Worm (Caenorhabditis elegans) whole organism, L4 larva: ENCODE results near the gene rps-4.

ENCODE experiments used
- F26F4.8 ChIP-seq: fragments of 200-800 bp; sonication (Bioruptor generic); conservative IDR thresholded peaks from 2 replicates; pipeline ENCODE4 v1.3.6; 2022; ENCODE audit warnings: missing genetic modification characterization, missing compliant biosample characterization
- F37D6.2 ChIP-seq: sonication (generic microtip); optimal IDR thresholded peaks from 2 replicates; lab custom pipeline; 2016; ENCODE audit warnings: mild to moderate bottlenecking, missing genetic modification characterization, missing compliant biosample characterization
- F44E2.7 ChIP-seq: fragments of 200-800 bp; sonication (Bioruptor generic); IDR thresholded peaks from 2 replicates; pipeline ENCODE4 v2.1.2; 2022; ENCODE audit warnings: missing genetic modification characterization, missing compliant biosample characterization
- T20F7.1 ChIP-seq: fragments of 200-800 bp; sonication (Bioruptor generic); optimal IDR thresholded peaks from 2 replicates; lab custom pipeline; 2018; ENCODE audit warnings: mild to moderate bottlenecking, missing genetic modification characterization, missing compliant biosample characterization
- Y105C5A.15 ChIP-seq: fragments of 200-800 bp; sonication (Bioruptor generic); IDR thresholded peaks from 2 replicates; pipeline ENCODE4 v1.3.6; 2022; ENCODE audit warnings: missing genetic modification characterization, missing compliant biosample characterization
- Y48G9A.11 ChIP-seq: fragments of 200-800 bp; sonication (Bioruptor generic); IDR thresholded peaks from 2 replicates; pipeline ENCODE4 v1.3.6; 2022; ENCODE audit warnings: missing genetic modification reagents, missing genetic modification characterization, missing compliant biosample characterization
- ZK546.5 ChIP-seq, 2 experiments: sonication (generic microtip); optimal IDR thresholded peaks; 2 replicates each; lab custom pipeline; 2017; ENCODE audit warnings: missing biosample characterization in 2 of 2, missing genetic modification characterization in 2 of 2
- aha-1 ChIP-seq: fragments of 150-350 bp; peaks from one replicate; lab custom pipeline; 2014; ENCODE audit warnings: missing biosample characterization, missing genetic modification characterization
- attf-4 ChIP-seq: sonication (generic microtip); optimal IDR thresholded peaks from 3 replicates; lab custom pipeline; 2017; ENCODE audit warnings: missing biosample characterization, missing genetic modification characterization
- ceh-28 ChIP-seq: fragments of 150-350 bp; optimal IDR thresholded peaks from 2 replicates; lab custom pipeline; 2014; ENCODE audit warnings: missing biosample characterization, missing genetic modification reagents, missing genetic modification characterization
- ceh-32 ChIP-seq: sonication (generic microtip); optimal IDR thresholded peaks from 2 replicates; lab custom pipeline; 2016; ENCODE audit warnings: mild to moderate bottlenecking, missing genetic modification characterization, missing compliant biosample characterization; ENCODE audit not compliant: poor library complexity
- ceh-44 ChIP-seq: fragments of 200-800 bp; sonication (Bioruptor generic); IDR thresholded peaks from 2 replicates; pipeline ENCODE4 v1.3.6; 2022; ENCODE audit warnings: missing genetic modification reagents, missing genetic modification characterization, missing compliant biosample characterization
- ceh-62 ChIP-seq: sonication (generic microtip); optimal IDR thresholded peaks from 2 replicates; lab custom pipeline; 2017; ENCODE audit warnings: missing biosample characterization, missing genetic modification characterization
- ceh-82 ChIP-seq: sonication (generic microtip); optimal IDR thresholded peaks from 2 replicates; lab custom pipeline; 2017; ENCODE audit warnings: missing biosample characterization, missing genetic modification characterization
- ces-1 ChIP-seq: fragments of 150-350 bp; sonication (generic microtip); optimal IDR thresholded peaks from 4 replicates; lab custom pipeline; 2014; ENCODE audit warnings: missing biosample characterization, missing genetic modification reagents, missing genetic modification characterization
- ctbp-1 ChIP-seq: fragments of 200-800 bp; sonication (Bioruptor generic); IDR thresholded peaks from 2 replicates; pipeline ENCODE4 v1.3.6; 2022; ENCODE audit warnings: missing genetic modification reagents, missing genetic modification characterization, missing compliant biosample characterization
- daf-8 ChIP-seq: fragments of 200-800 bp; sonication (Bioruptor generic); IDR thresholded peaks from 2 replicates; pipeline ENCODE4 v1.3.6; 2022; ENCODE audit warnings: missing genetic modification characterization, missing compliant biosample characterization
- dmd-6 ChIP-seq: fragments of 200-800 bp; sonication (Bioruptor generic); IDR thresholded peaks from 2 replicates; pipeline ENCODE4 v1.3.6; 2022; ENCODE audit warnings: missing genetic modification reagents, missing genetic modification characterization, missing compliant biosample characterization
- duxl-1 ChIP-seq: sonication (generic microtip); optimal IDR thresholded peaks from 2 replicates; lab custom pipeline; 2016; ENCODE audit warnings: mild to moderate bottlenecking, missing genetic modification characterization, moderate library complexity, missing compliant biosample characterization; ENCODE audit not compliant: poor library complexity
- hlh-30 ChIP-seq: sonication (generic microtip); optimal IDR thresholded peaks from 2 replicates; lab custom pipeline; 2017; ENCODE audit warnings: antibody characterized with exemption, mild to moderate bottlenecking, missing genetic modification characterization, missing compliant biosample characterization; ENCODE audit not compliant: insufficient read depth
- lin-13 ChIP-seq: fragments of 150-350 bp; optimal IDR thresholded peaks from 2 replicates; lab custom pipeline; 2014; ENCODE audit warnings: missing biosample characterization, missing genetic modification reagents, missing genetic modification characterization
- lin-15B ChIP-seq: fragments of 150-350 bp; sonication (generic microtip); optimal IDR thresholded peaks from 3 replicates; lab custom pipeline; 2014; ENCODE audit warnings: missing biosample characterization, missing genetic modification characterization
- lin-29 ChIP-seq: fragments of 200-800 bp; sonication (Bioruptor generic); IDR thresholded peaks from 2 replicates; pipeline ENCODE4 v1.3.6; 2022; ENCODE audit warnings: missing genetic modification reagents, missing genetic modification characterization, missing compliant biosample characterization
- lin-38 ChIP-seq: fragments of 200-800 bp; sonication (Bioruptor generic); IDR thresholded peaks from 2 replicates; pipeline ENCODE4 v1.3.6; 2022; ENCODE audit warnings: missing genetic modification reagents, missing genetic modification characterization, missing compliant biosample characterization
- lir-3 ChIP-seq: sonication (generic microtip); optimal IDR thresholded peaks from 2 replicates; lab custom pipeline; 2016; ENCODE audit warnings: mild to moderate bottlenecking, missing genetic modification characterization, missing compliant biosample characterization
- madf-5 ChIP-seq, 2 experiments: fragments of 200-800 bp; sonication (Bioruptor generic); IDR thresholded peaks; 2 replicates each; pipeline ENCODE4 v1.3.6; 2022; ENCODE audit warnings: missing compliant biosample characterization in 2 of 2, missing genetic modification characterization in 2 of 2
- madf-9 ChIP-seq: fragments of 200-800 bp; sonication (Bioruptor generic); conservative IDR thresholded peaks from 2 replicates; pipeline ENCODE4 v1.3.6; 2022; ENCODE audit warnings: missing genetic modification reagents, missing genetic modification characterization, missing compliant biosample characterization
- mdt-29 ChIP-seq: fragments of 200-800 bp; sonication (Bioruptor generic); IDR thresholded peaks from 2 replicates; pipeline ENCODE4 v1.3.6; 2022; ENCODE audit warnings: missing genetic modification reagents, missing genetic modification characterization, missing compliant biosample characterization
- nhr-10 ChIP-seq: fragments of 150-350 bp; optimal IDR thresholded peaks from 2 replicates; lab custom pipeline; 2014; ENCODE audit warnings: missing biosample characterization, missing genetic modification characterization
- nhr-102 ChIP-seq: sonication (generic microtip); optimal IDR thresholded peaks from 2 replicates; lab custom pipeline; 2016; ENCODE audit warnings: mild to moderate bottlenecking, missing genetic modification characterization, moderate library complexity, missing compliant biosample characterization
- nhr-11 ChIP-seq: fragments of 150-350 bp; optimal IDR thresholded peaks from 2 replicates; lab custom pipeline; 2014; ENCODE audit warnings: missing biosample characterization, missing genetic modification characterization
- nhr-237 ChIP-seq: sonication (generic microtip); optimal IDR thresholded peaks from 2 replicates; lab custom pipeline; 2017; ENCODE audit warnings: missing biosample characterization, missing genetic modification characterization
- nhr-25 ChIP-seq: sonication (generic microtip); optimal IDR thresholded peaks from 2 replicates; lab custom pipeline; 2017; ENCODE audit warnings: missing genetic modification characterization, mild to moderate bottlenecking, missing compliant biosample characterization, antibody characterized with exemption, moderate library complexity, borderline replicate concordance; ENCODE audit not compliant: insufficient read depth
- nhr-41 ChIP-seq: fragments of 200-800 bp; sonication (Bioruptor generic); IDR thresholded peaks from 2 replicates; pipeline ENCODE4 v1.3.6; 2022; ENCODE audit warnings: missing genetic modification reagents, missing genetic modification characterization, missing compliant biosample characterization
- nhr-6 ChIP-seq: fragments of 150-350 bp; optimal IDR thresholded peaks from 2 replicates; lab custom pipeline; 2014; ENCODE audit warnings: missing biosample characterization, missing genetic modification characterization
- nhr-76 ChIP-seq: fragments of 150-350 bp; optimal IDR thresholded peaks from 2 replicates; lab custom pipeline; 2014; ENCODE audit warnings: missing biosample characterization, missing genetic modification characterization
- pha-4 ChIP-seq, 2 experiments: fragments of 150-350 bp in 1 of 2; fragments of 200-800 bp in 1 of 2; sonication (Bioruptor generic) in 1 of 2; IDR thresholded peaks in 1 of 2; optimal IDR thresholded peaks in 1 of 2; 2 replicates each; pipeline versions ENCODE4 v1.3.6 to Lab custom; 2014 to 2022; ENCODE audit warnings: missing genetic modification characterization in 2 of 2, missing genetic modification reagents in 2 of 2, missing biosample characterization in 1 of 2, missing compliant biosample characterization in 1 of 2
- php-3 ChIP-seq: fragments of 200-800 bp; sonication (Bioruptor generic); IDR thresholded peaks from 2 replicates; pipeline ENCODE4 v1.3.6; 2022; ENCODE audit warnings: missing genetic modification reagents, missing genetic modification characterization, missing compliant biosample characterization
- rbr-2 ChIP-seq: sonication (generic microtip); optimal IDR thresholded peaks from 2 replicates; lab custom pipeline; 2016; ENCODE audit warnings: missing genotype, missing genetic modification characterization, missing compliant biosample characterization
- saeg-2 ChIP-seq: fragments of 200-800 bp; sonication (Bioruptor generic); IDR thresholded peaks from 2 replicates; pipeline ENCODE4 v1.3.6; 2022; ENCODE audit warnings: missing genetic modification reagents, missing genetic modification characterization, missing compliant biosample characterization
- sdz-12 ChIP-seq: fragments of 200-800 bp; sonication (Bioruptor generic); optimal IDR thresholded peaks from 2 replicates; lab custom pipeline; 2018; ENCODE audit warnings: mild to moderate bottlenecking, missing genetic modification characterization, missing compliant biosample characterization
- skn-1 ChIP-seq: fragments of 150-350 bp; optimal IDR thresholded peaks from 2 replicates; lab custom pipeline; 2014; ENCODE audit warnings: missing biosample characterization, missing genetic modification characterization
- spr-1 ChIP-seq: sonication (generic microtip); optimal IDR thresholded peaks from 2 replicates; lab custom pipeline; 2016; ENCODE audit warnings: mild to moderate bottlenecking, missing genetic modification characterization, missing compliant biosample characterization
- tag-97 ChIP-seq: fragments of 200-800 bp; sonication (Bioruptor generic); IDR thresholded peaks from 2 replicates; pipeline ENCODE4 v1.3.6; 2022; ENCODE audit warnings: missing genetic modification characterization, missing compliant biosample characterization
- tra-1 ChIP-seq: fragments of 200-800 bp; sonication (Bioruptor generic); IDR thresholded peaks from 2 replicates; pipeline ENCODE4 v1.3.6; 2022; ENCODE audit warnings: missing genetic modification reagents, missing genetic modification characterization, missing compliant biosample characterization
- unc-130 ChIP-seq: sonication (generic microtip); optimal IDR thresholded peaks from 2 replicates; lab custom pipeline; 2016; ENCODE audit warnings: missing genetic modification reagents, missing genetic modification characterization, missing compliant biosample characterization
- unc-62 ChIP-seq, 3 experiments: fragments of 150-350 bp in 1 of 3; sonication (generic microtip); optimal IDR thresholded peaks in 2 of 3; peaks in 1 of 3; 1 replicate in 1 of 3; 2 replicates in 2 of 3; lab custom pipeline; 2014 to 2017; ENCODE audit warnings: missing biosample characterization in 3 of 3, missing genetic modification characterization in 3 of 3, missing genetic modification reagents in 3 of 3, missing genotype in 1 of 3
- vab-7 ChIP-seq: fragments of 200-800 bp; sonication (Bioruptor generic); IDR thresholded peaks from 2 replicates; pipeline ENCODE4 v1.3.6; 2022; ENCODE audit warnings: missing genetic modification reagents, missing genetic modification characterization, missing compliant biosample characterization
- zip-2 ChIP-seq: fragments of 150-350 bp; optimal IDR thresholded peaks from 2 replicates; lab custom pipeline; 2014; ENCODE audit warnings: missing biosample characterization, missing genetic modification characterization
- ztf-7 ChIP-seq: fragments of 150-350 bp; optimal IDR thresholded peaks from 2 replicates; lab custom pipeline; 2014; ENCODE audit warnings: missing biosample characterization, missing genetic modification characterization

The rps-4 gene

ce11 chrIV:7083382-7083784, 1.1 kb downstream of the rps-4 start, which contains the start of gene Y43B11AR.3 (continued):
- TF ChIP-seq unc-62 (GFP tag; optimal IDR thresholded peaks at IDR 0.05 in 1 of 2; lab: Kevin White, UChicago) = no peak
- no peak for TF ChIP-seq unc-62 (tag; optimal IDR thresholded peaks at IDR 0.05; lab: Kevin White, UChicago)
- no peak for TF ChIP-seq nhr-11 (tag; lab: Kevin White, UChicago)
- no peak for TF ChIP-seq nhr-25 (tag; lab: Kevin White, UChicago)
- TF ChIP-seq nhr-41 (GFP tag; lab: Robert Waterston, UW) = no peak
- peak; percentile 85; the same call in 1 of the 2 replicates for TF ChIP-seq Y48G9A.11 (GFP tag; lab: Robert Waterston, UW)
- 0 out of 2 replicates have a peak, but pooled peaks have one; percentile 19 for TF ChIP-seq ceh-44 (GFP tag; lab: Robert Waterston, UW)
- TF ChIP-seq madf-5 (GFP tag; IDR thresholded peaks at IDR 0.05; lab: Robert Waterston, UW) = peak in 1 of 2 experiments; percentile 89; a peak in 2 of 4 replicates
- peak; percentile 22 for TF ChIP-seq duxl-1 (tag; lab: Kevin White, UChicago)
- TF ChIP-seq T20F7.1 (GFP tag; lab: Kevin White, UChicago) = no peak
- no peak for TF ChIP-seq tag-97 (GFP tag; lab: Robert Waterston, UW)
- peak; percentile 75 for TF ChIP-seq ctbp-1 (GFP tag; lab: Robert Waterston, UW)
- peak; percentile 79; the same call in 1 of the 2 replicates for TF ChIP-seq tra-1
- no peak for TF ChIP-seq lin-15B (tag; lab: Kevin White, UChicago)
- TF ChIP-seq nhr-102 (tag; lab: Kevin White, UChicago) = no peak
- TF ChIP-seq ceh-82 = no peak
- no peak for TF ChIP-seq ZK546.5 (tag; optimal IDR thresholded peaks at IDR 0.05; lab: Kevin White, UChicago)
- no peak for TF ChIP-seq daf-8 (GFP tag; lab: Robert Waterston, UW)
- TF ChIP-seq nhr-10 (tag; lab: Kevin White, UChicago) = no peak
- TF ChIP-seq F26F4.8 (GFP tag; lab: Robert Waterston, UW) = peak; percentile 35; the same call in 1 of the 2 replicates
- TF ChIP-seq F44E2.7 (GFP tag; lab: Robert Waterston, UW) = 0 out of 2 replicates have a peak, but pooled peaks have one; percentile 61
- no peak for TF ChIP-seq nhr-76 (tag; lab: Kevin White, UChicago)
- TF ChIP-seq skn-1 = no peak
- no peak for TF ChIP-seq ztf-7 (tag; lab: Kevin White, UChicago)
- TF ChIP-seq ceh-62 (tag; lab: Kevin White, UChicago) = no peak
- peak; percentile 32 for TF ChIP-seq spr-1 (tag; lab: Kevin White, UChicago)
- no peak for TF ChIP-seq nhr-237
- TF ChIP-seq ceh-32 (tag; lab: Kevin White, UChicago) = no peak
- no peak for TF ChIP-seq php-3 (GFP tag; lab: Robert Waterston, UW)
- peak; percentile 86 for TF ChIP-seq unc-130 (GFP tag; lab: Kevin White, UChicago)
- TF ChIP-seq pha-4 (GFP tag; IDR thresholded peaks at IDR 0.05; lab: Robert Waterston, UW) = peak; percentile 46; the same call in 1 of the 2 replicates
- no peak for TF ChIP-seq pha-4 (tag; optimal IDR thresholded peaks at IDR 0.05; lab: Kevin White, UChicago)
- no peak for TF ChIP-seq hlh-30 (tag; lab: Kevin White, UChicago)
- TF ChIP-seq sdz-12 (GFP tag; lab: Kevin White, UChicago) = no peak
- peak; percentile 89 for TF ChIP-seq lin-38 (GFP tag; lab: Robert Waterston, UW)
- TF ChIP-seq lin-13 (GFP tag; lab: Kevin White, UChicago) = no peak
- TF ChIP-seq attf-4 (tag; lab: Kevin White, UChicago) = no peak
- no peak for TF ChIP-seq rbr-2 (tag; lab: Kevin White, UChicago)
- no peak for TF ChIP-seq madf-9 (GFP tag; lab: Robert Waterston, UW)
- TF ChIP-seq Y105C5A.15 (GFP tag; lab: Robert Waterston, UW) = peak; percentile 64; the same call in 1 of the 2 replicates
- peak; percentile 66; the same call in 1 of the 2 replicates for TF ChIP-seq mdt-29 (GFP tag; lab: Robert Waterston, UW)
- no peak for TF ChIP-seq F37D6.2
- no peak for TF ChIP-seq nhr-6 (tag; lab: Kevin White, UChicago)
- no peak for TF ChIP-seq lir-3 (tag; lab: Kevin White, UChicago)
- no peak for TF ChIP-seq zip-2 (tag; lab: Kevin White, UChicago)
- TF ChIP-seq ceh-28 = no peak
- TF ChIP-seq vab-7 (GFP tag; lab: Robert Waterston, UW) = peak; percentile 54; the same call in 1 of the 2 replicates
- no peak for TF ChIP-seq aha-1 (tag; lab: Kevin White, UChicago)
- TF ChIP-seq lin-29 = no peak
- TF ChIP-seq ces-1 (GFP tag; lab: Kevin White, UChicago) = no peak
- no peak for TF ChIP-seq dmd-6 (GFP tag; lab: Robert Waterston, UW)
- TF ChIP-seq saeg-2 = no peak
